Worm (Caenorhabditis elegans) whole organism, midembryonic: ENCODE measurements around the gene R11H6.4.

Source experiments
- cog-1 ChIP-seq: sonication (generic microtip); optimal IDR thresholded peaks from 2 replicates; lab custom pipeline; 2016; ENCODE audit warnings: missing genetic modification characterization, missing compliant biosample characterization
- flt-1 ChIP-seq: fragments of 200-800 bp; sonication (Bioruptor generic); IDR thresholded peaks from 2 replicates; pipeline ENCODE4 v1.3.6; 2022; ENCODE audit warnings: missing genetic modification characterization, missing compliant biosample characterization
- klf-2 ChIP-seq: fragments of 200-800 bp; sonication (Bioruptor generic); conservative IDR thresholded peaks from 2 replicates; pipeline ENCODE4 v1.3.6; 2022; ENCODE audit warnings: missing genetic modification reagents, missing genetic modification characterization, missing compliant biosample characterization
- med-1 ChIP-seq: sonication (generic microtip); optimal IDR thresholded peaks from 2 replicates; lab custom pipeline; 2017; ENCODE audit warnings: missing genetic modification characterization, mild to moderate bottlenecking, missing compliant biosample characterization, antibody characterized with exemption, missing genetic modification reagents; ENCODE audit not compliant: insufficient read depth
- ref-1 ChIP-seq: fragments of 200-800 bp; sonication (Bioruptor generic); conservative IDR thresholded peaks from 2 replicates; pipeline ENCODE4 v1.3.6; 2022; ENCODE audit warnings: missing genetic modification reagents, missing genetic modification characterization, missing compliant biosample characterization
- tab-1 ChIP-seq: fragments of 200-800 bp; sonication (Bioruptor generic); IDR thresholded peaks from 2 replicates; pipeline ENCODE4 v1.3.6; 2022; ENCODE audit warnings: missing genetic modification characterization, missing compliant biosample characterization
- ztf-23 ChIP-seq: fragments of 200-800 bp; sonication (Bioruptor generic); IDR thresholded peaks from 2 replicates; pipeline ENCODE4 v1.3.6; 2022; ENCODE audit warnings: missing genetic modification reagents, missing genetic modification characterization, missing compliant biosample characterization
- ztf-29 ChIP-seq: fragments of 200-800 bp; sonication (Bioruptor generic); IDR thresholded peaks from 2 replicates; pipeline ENCODE4 v1.3.6; 2022; ENCODE audit warnings: missing genetic modification reagents, missing genetic modification characterization, missing compliant biosample characterization

- TF ChIP-seq ref-1 (no peak), tab-1 (GFP tag; lab: Robert Waterston, UW) (no peak), ztf-29 (GFP tag; lab: Robert Waterston, UW) (no peak), klf-2 (GFP tag; lab: Robert Waterston, UW) (no peak), med-1 (GFP tag; lab: Kevin White, UChicago) (no peak), ztf-23 (GFP tag; lab: Robert Waterston, UW) (no peak), flt-1 (no peak), cog-1 (tag; lab: Kevin White, UChicago) (no peak)
Measured at ce11 chrV:14614454-14614853, 4.7 kb downstream of the R11H6.4 start.
